Worm (Caenorhabditis elegans) whole organism, young adult: ENCODE results near the gene F28F9.2.

Experiments
- B0019.2 ChIP-seq: fragments of 200-800 bp; sonication (Bioruptor generic); conservative IDR thresholded peaks from 2 replicates; pipeline ENCODE4 v1.3.6; 2022; ENCODE audit warnings: missing genetic modification reagents, missing genetic modification characterization, missing compliant biosample characterization
- F22D6.2 ChIP-seq: sonication (generic microtip); optimal IDR thresholded peaks from 2 replicates; lab custom pipeline; 2016; ENCODE audit warnings: mild to moderate bottlenecking, missing genetic modification characterization, missing compliant biosample characterization
- F49E8.2 ChIP-seq: sonication (generic microtip); optimal IDR thresholded peaks from 3 replicates; lab custom pipeline; 2017; ENCODE audit warnings: missing genetic modification characterization, mild to moderate bottlenecking, missing compliant biosample characterization, antibody characterized with exemption, moderate library complexity; ENCODE audit not compliant: insufficient read depth
- Y95B8A.8 ChIP-seq: fragments of 200-800 bp; sonication (Bioruptor generic); IDR thresholded peaks from 2 replicates; pipeline ENCODE4 v1.3.6; 2022; ENCODE audit warnings: missing genetic modification reagents, missing genetic modification characterization, missing compliant biosample characterization
- akir-1 ChIP-seq: fragments of 200-800 bp; sonication (Bioruptor generic); optimal IDR thresholded peaks from 2 replicates; lab custom pipeline; 2018; ENCODE audit warnings: mild to moderate bottlenecking, missing genetic modification characterization, moderate library complexity, missing compliant biosample characterization
- ama-1 ChIP-seq, 3 experiments: fragments of 150-350 bp in 1 of 3; sonication (generic microtip) in 2 of 3; optimal IDR thresholded peaks; 2 replicates each; lab custom pipeline; 2014 to 2018; ENCODE audit warnings: missing biosample characterization in 2 of 3, missing genetic modification characterization in 2 of 3, missing genetic modification reagents in 2 of 3
- bed-1 ChIP-seq: fragments of 200-800 bp; sonication (Bioruptor generic); IDR thresholded peaks from 2 replicates; pipeline ENCODE4 v1.3.6; 2022; ENCODE audit warnings: missing genetic modification reagents, missing genetic modification characterization, missing compliant biosample characterization
- dpl-1 ChIP-seq: fragments of 150-350 bp; optimal IDR thresholded peaks from 2 replicates; lab custom pipeline; 2014; ENCODE audit warnings: missing biosample characterization, missing genetic modification reagents, missing genetic modification characterization
- lin-35 ChIP-seq, 3 experiments: fragments of 150-350 bp in 2 of 3; sonication (generic microtip) in 1 of 3; optimal IDR thresholded peaks; 2 replicates each; lab custom pipeline; 2014 to 2018; ENCODE audit warnings: missing biosample characterization in 3 of 3, missing genetic modification characterization in 3 of 3, missing genetic modification reagents in 3 of 3
- madf-3 ChIP-seq: fragments of 200-800 bp; sonication (Bioruptor generic); IDR thresholded peaks from 2 replicates; pipeline ENCODE4 v1.3.6; 2022; ENCODE audit warnings: missing genetic modification reagents, missing genetic modification characterization, missing compliant biosample characterization
- madf-6 ChIP-seq: fragments of 200-800 bp; sonication (Bioruptor generic); IDR thresholded peaks from 2 replicates; pipeline ENCODE4 v1.3.6; 2022; ENCODE audit warnings: missing genetic modification reagents, missing genetic modification characterization, missing compliant biosample characterization
- nfya-2 ChIP-seq: fragments of 200-800 bp; sonication (Bioruptor generic); IDR thresholded peaks from 2 replicates; pipeline ENCODE4 v1.3.6; 2022; ENCODE audit warnings: missing genetic modification reagents, missing genetic modification characterization, missing compliant biosample characterization
- snpc-4 ChIP-seq, 5 experiments: fragments of 150-350 bp in 1 of 5; sonication (generic microtip) in 4 of 5; optimal IDR thresholded peaks; 2 replicates each; lab custom pipeline; 2014 to 2018; ENCODE audit warnings: missing genetic modification characterization in 5 of 5, missing biosample characterization in 3 of 5, antibody characterized with exemption in 2 of 5, mild to moderate bottlenecking in 2 of 5, missing compliant biosample characterization in 2 of 5, missing genotype in 2 of 5, moderate library complexity in 2 of 5, missing genetic modification reagents in 1 of 5
- ztf-22 ChIP-seq: fragments of 200-800 bp; sonication (Bioruptor generic); optimal IDR thresholded peaks from 2 replicates; lab custom pipeline; 2018; ENCODE audit warnings: mild to moderate bottlenecking, missing genetic modification characterization, moderate library complexity, missing compliant biosample characterization

DNA sequence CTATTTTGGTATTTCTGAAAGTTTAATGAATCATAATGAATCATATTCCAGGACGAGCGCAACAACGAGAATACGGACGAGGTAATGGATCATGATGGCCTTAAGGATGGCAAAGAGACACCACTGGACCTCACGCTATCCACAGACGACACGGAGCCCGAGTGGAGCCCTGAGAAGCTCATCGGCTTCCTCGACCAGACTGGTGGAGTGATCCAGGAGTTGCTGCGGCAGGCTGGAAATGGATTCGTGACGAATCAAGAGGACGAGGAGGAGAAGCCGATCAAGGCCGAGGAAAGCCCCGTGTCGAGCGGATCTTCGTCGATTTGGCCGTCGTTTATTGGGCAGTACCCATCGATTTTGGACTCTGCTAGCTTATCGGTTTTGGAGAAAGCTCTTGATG is 20.0 kb downstream of the F28F9.2 start:
- TF ChIP-seq akir-1 (no peak), F49E8.2 (no peak), madf-6 (GFP tag; lab: Robert Waterston, UW) (no peak), snpc-4 (GFP tag; optimal IDR thresholded peaks at IDR 0.05; lab: Kevin White, UChicago) (no peak), snpc-4 (tag; optimal IDR thresholded peaks at IDR 0.05; lab: Kevin White, UChicago) (no peak), ama-1 (optimal IDR thresholded peaks at IDR 0.05; lab: Kevin White, UChicago) (no peak), ama-1 (GFP tag; optimal IDR thresholded peaks at IDR 0.05; lab: Kevin White, UChicago) (no peak), F22D6.2 (tag; lab: Kevin White, UChicago) (no peak), Y95B8A.8 (no peak), bed-1 (GFP tag; lab: Robert Waterston, UW) (no peak), lin-35 (GFP tag; optimal IDR thresholded peaks at IDR 0.05; lab: Kevin White, UChicago) (no peak), ztf-22 (GFP tag; lab: Kevin White, UChicago) (no peak), dpl-1 (GFP tag; lab: Kevin White, UChicago) (no peak), nfya-2 (GFP tag; lab: Robert Waterston, UW) (no peak), madf-3 (no peak), B0019.2 (GFP tag; lab: Robert Waterston, UW) (no peak)
